Worm (Caenorhabditis elegans): Measurements from ENCODE around the gene dgn-2.

ce11 chrX:1409224-1409623 is 41.9 kb upstream of the dgn-2 start:
- TF ChIP-seq sem-4 (tag; optimal IDR thresholded peaks at IDR 0.05) = no peak
- no peak for TF ChIP-seq unc-62 (GFP tag; optimal IDR thresholded peaks at IDR 0.05)
- TF ChIP-seq ama-1 (optimal IDR thresholded peaks at IDR 0.05) = no peak
- TF ChIP-seq unc-39 (tag; optimal IDR thresholded peaks at IDR 0.05) = no peak
- TF ChIP-seq ceh-16 (tag; optimal IDR thresholded peaks at IDR 0.05) = no peak
- TF ChIP-seq lin-39 (tag; optimal IDR thresholded peaks at IDR 0.05) = no peak
- no peak for TF ChIP-seq skn-1 (tag; optimal IDR thresholded peaks at IDR 0.05)
- TF ChIP-seq mab-5 (tag; optimal IDR thresholded peaks at IDR 0.05) = no peak
- TF ChIP-seq nhr-237 (tag; optimal IDR thresholded peaks at IDR 0.05) = no peak
